Worm (Caenorhabditis elegans) whole organism, late embryonic: ENCODE measurements around the gene rab-39.
A peak's percentile ranks its signal among the peaks of the same experiment; 100 is the strongest.

Experiments
- C08G9.2 ChIP-seq: sonication (generic microtip); optimal IDR thresholded peaks from 2 replicates; lab custom pipeline; 2016; ENCODE audit warnings: mild to moderate bottlenecking, missing genetic modification characterization, moderate library complexity, missing compliant biosample characterization
- ama-1 ChIP-seq: fragments of 150-350 bp; optimal IDR thresholded peaks from 2 replicates; lab custom pipeline; 2014
- ceh-14 ChIP-seq: sonication (generic microtip); optimal IDR thresholded peaks from 2 replicates; lab custom pipeline; 2016; ENCODE audit warnings: missing genotype, missing genetic modification characterization, missing compliant biosample characterization
- ceh-18 ChIP-seq: sonication (generic microtip); optimal IDR thresholded peaks from 2 replicates; lab custom pipeline; 2016; ENCODE audit warnings: missing genetic modification characterization, missing compliant biosample characterization
- ceh-19 ChIP-seq: fragments of 200-800 bp; sonication (Bioruptor generic); optimal IDR thresholded peaks from 2 replicates; lab custom pipeline; 2018; ENCODE audit warnings: mild to moderate bottlenecking, missing genetic modification characterization, missing compliant biosample characterization
- ceh-2 ChIP-seq: sonication (generic microtip); optimal IDR thresholded peaks from 2 replicates; lab custom pipeline; 2016; ENCODE audit warnings: missing genotype, missing genetic modification characterization, missing compliant biosample characterization
- ceh-22 ChIP-seq: sonication (generic microtip); optimal IDR thresholded peaks from 2 replicates; lab custom pipeline; 2017; ENCODE audit warnings: missing biosample characterization, missing genetic modification characterization
- ceh-30 ChIP-seq: fragments of 150-350 bp; optimal IDR thresholded peaks from 2 replicates; lab custom pipeline; 2014; ENCODE audit warnings: missing biosample characterization, missing genetic modification characterization
- ceh-31 ChIP-seq: sonication (generic microtip); optimal IDR thresholded peaks from 2 replicates; lab custom pipeline; 2016; ENCODE audit warnings: missing genetic modification characterization, missing compliant biosample characterization
- ceh-34 ChIP-seq: sonication (generic microtip); optimal IDR thresholded peaks from 2 replicates; lab custom pipeline; 2016; ENCODE audit warnings: mild to moderate bottlenecking, missing genetic modification characterization, missing compliant biosample characterization
- ceh-45 ChIP-seq: fragments of 200-800 bp; sonication (Bioruptor generic); IDR thresholded peaks from 2 replicates; pipeline ENCODE4 v1.3.6; 2022; ENCODE audit warnings: missing genetic modification reagents, missing genetic modification characterization, missing compliant biosample characterization
- ceh-6 ChIP-seq: fragments of 200-800 bp; sonication (Bioruptor generic); optimal IDR thresholded peaks from 2 replicates; lab custom pipeline; 2018; ENCODE audit warnings: mild to moderate bottlenecking, missing genetic modification characterization, missing compliant biosample characterization
- che-1 ChIP-seq: sonication (generic microtip); optimal IDR thresholded peaks from 2 replicates; lab custom pipeline; 2016; ENCODE audit warnings: mild to moderate bottlenecking, missing genetic modification characterization, missing compliant biosample characterization
- eyg-1 ChIP-seq: sonication (generic microtip); optimal IDR thresholded peaks from 2 replicates; lab custom pipeline; 2016; ENCODE audit warnings: missing genotype, missing genetic modification characterization, missing compliant biosample characterization
- fax-1 ChIP-seq: sonication (generic microtip); optimal IDR thresholded peaks from 2 replicates; lab custom pipeline; 2016; ENCODE audit warnings: missing genotype, missing genetic modification characterization, missing compliant biosample characterization
- fkh-6 ChIP-seq: sonication (generic microtip); optimal IDR thresholded peaks from 2 replicates; lab custom pipeline; 2016; ENCODE audit warnings: missing genetic modification characterization, missing compliant biosample characterization
- gmeb-2 ChIP-seq: sonication (generic microtip); optimal IDR thresholded peaks from 2 replicates; lab custom pipeline; 2016; ENCODE audit warnings: missing genetic modification characterization, inconsistent platforms, missing compliant biosample characterization
- hlh-13 ChIP-seq: fragments of 200-800 bp; sonication (Bioruptor generic); optimal IDR thresholded peaks from 2 replicates; lab custom pipeline; 2018; ENCODE audit warnings: mild to moderate bottlenecking, missing genetic modification characterization, missing compliant biosample characterization
- hlh-6 ChIP-seq: sonication (generic microtip); optimal IDR thresholded peaks from 2 replicates; lab custom pipeline; 2016; ENCODE audit warnings: missing genotype, missing genetic modification characterization, missing compliant biosample characterization
- lim-6 ChIP-seq: sonication (generic microtip); optimal IDR thresholded peaks from 2 replicates; lab custom pipeline; 2016; ENCODE audit warnings: missing genetic modification characterization, missing compliant biosample characterization
- mec-3 ChIP-seq: sonication (generic microtip); optimal IDR thresholded peaks from 2 replicates; lab custom pipeline; 2016; ENCODE audit warnings: borderline replicate concordance, missing genetic modification characterization, missing compliant biosample characterization
- npax-4 ChIP-seq: sonication (generic microtip); optimal IDR thresholded peaks from 2 replicates; lab custom pipeline; 2016; ENCODE audit warnings: missing genetic modification characterization, missing compliant biosample characterization
- pat-9 ChIP-seq: fragments of 200-800 bp; sonication (Bioruptor generic); optimal IDR thresholded peaks from 2 replicates; lab custom pipeline; 2018; ENCODE audit warnings: mild to moderate bottlenecking, missing genetic modification characterization, moderate library complexity, missing compliant biosample characterization
- pax-1 ChIP-seq: fragments of 150-350 bp; optimal IDR thresholded peaks from 2 replicates; lab custom pipeline; 2014; ENCODE audit warnings: missing biosample characterization, missing genetic modification characterization
- ref-2 ChIP-seq: sonication (generic microtip); optimal IDR thresholded peaks from 2 replicates; lab custom pipeline; 2016; ENCODE audit warnings: missing genetic modification characterization, missing compliant biosample characterization
- sox-2 ChIP-seq: fragments of 200-800 bp; sonication (Bioruptor generic); IDR thresholded peaks from 2 replicates; pipeline ENCODE4 v1.3.6; 2022; ENCODE audit warnings: missing genetic modification reagents, missing genetic modification characterization, missing compliant biosample characterization
- sox-4 ChIP-seq: sonication (generic microtip); optimal IDR thresholded peaks from 2 replicates; lab custom pipeline; 2017; ENCODE audit warnings: mild to moderate bottlenecking, missing genetic modification characterization, inconsistent platforms, missing compliant biosample characterization
- tbx-2 ChIP-seq: sonication (generic microtip); optimal IDR thresholded peaks from 2 replicates; lab custom pipeline; 2016; ENCODE audit warnings: missing genetic modification characterization, missing compliant biosample characterization
- unc-3 ChIP-seq, 2 experiments: fragments of 200-800 bp in 1 of 2; sonication (Bioruptor generic) in 1 of 2; sonication (generic microtip) in 1 of 2; conservative IDR thresholded peaks in 1 of 2; optimal IDR thresholded peaks in 1 of 2; 2 replicates each; pipeline versions ENCODE4 v1.3.6 to Lab custom; 2016 to 2022; ENCODE audit warnings: missing compliant biosample characterization in 2 of 2, missing genetic modification characterization in 2 of 2, missing genetic modification reagents in 1 of 2
- unc-42 ChIP-seq: sonication (generic microtip); optimal IDR thresholded peaks from 2 replicates; lab custom pipeline; 2016; ENCODE audit warnings: missing genotype, missing genetic modification characterization, missing compliant biosample characterization
- unc-55 ChIP-seq: sonication (generic microtip); optimal IDR thresholded peaks from 2 replicates; lab custom pipeline; 2017; ENCODE audit warnings: missing biosample characterization, missing genetic modification reagents, missing genetic modification characterization
- zip-5 ChIP-seq: sonication (generic microtip); optimal IDR thresholded peaks from 2 replicates; lab custom pipeline; 2016; ENCODE audit warnings: missing genetic modification characterization, missing compliant biosample characterization

rab-39 gene

ce11 chrII:9315692-9316091, 7.0 kb downstream of the rab-39 start:
- TF ChIP-seq unc-42 (tag; lab: Kevin White, UChicago), result peak; percentile 44
- no peak for TF ChIP-seq fkh-6 (tag; lab: Kevin White, UChicago)
- peak; percentile 99 for TF ChIP-seq unc-55 (GFP tag; lab: Kevin White, UChicago)
- TF ChIP-seq ceh-2, result no peak
- TF ChIP-seq ref-2, result no peak
- TF ChIP-seq unc-3 (GFP tag; conservative IDR thresholded peaks at IDR 0.05; lab: Robert Waterston, UW), result no peak
- TF ChIP-seq unc-3 (tag; optimal IDR thresholded peaks at IDR 0.05; lab: Kevin White, UChicago), result no peak
- TF ChIP-seq ceh-18 (tag; lab: Kevin White, UChicago), result no peak
- no peak for TF ChIP-seq ceh-6

ce11 chrII:9314733-9315132, 8.0 kb downstream of the rab-39 start:
- TF ChIP-seq hlh-13 (GFP tag; lab: Kevin White, UChicago) (no peak), ceh-34 (tag; lab: Kevin White, UChicago) (peak; percentile 97)

ce11 chrII:9313335-9313734, 9.4 kb downstream of the rab-39 start:
- TF ChIP-seq ceh-2 (peak; percentile 34), ama-1 (no peak), ceh-30 (tag; lab: Kevin White, UChicago) (no peak), ref-2 (peak; percentile 48), unc-55 (GFP tag; lab: Kevin White, UChicago) (no peak), ceh-34 (tag; lab: Kevin White, UChicago) (peak; percentile 67), ceh-31 (peak; percentile 83), tbx-2 (tag; lab: Kevin White, UChicago) (no peak), zip-5 (tag; lab: Kevin White, UChicago) (no peak), sox-2 (GFP tag; lab: Robert Waterston, UW) (peak; percentile 73), npax-4 (tag; lab: Kevin White, UChicago) (no peak), ceh-19 (GFP tag; lab: Kevin White, UChicago) (peak; percentile 26), pax-1 (tag; lab: Kevin White, UChicago) (peak; percentile 93)

ce11 chrII:9311702-9312101, 11.0 kb downstream of the rab-39 start:
- TF ChIP-seq fax-1 (tag; lab: Kevin White, UChicago) (no peak), unc-42 (tag; lab: Kevin White, UChicago) (peak; percentile 88)

ce11 chrII:9310794-9311193, 11.9 kb downstream of the rab-39 start:
- TF ChIP-seq unc-42 (tag; lab: Kevin White, UChicago) (peak; percentile 48), eyg-1 (no peak)

ce11 chrII:9310204-9310603, 12.5 kb downstream of the rab-39 start, which contains the start of gene cam-1:
Gene cam-1, minus strand, starts transcription at chrII:9310304.
- TF ChIP-seq lim-6 (tag; lab: Kevin White, UChicago), result no peak
- TF ChIP-seq ceh-45, result no peak
- TF ChIP-seq pat-9, result no peak
- no peak for TF ChIP-seq che-1 (tag; lab: Kevin White, UChicago)
- TF ChIP-seq mec-3, result no peak
- no peak for TF ChIP-seq ceh-30 (tag; lab: Kevin White, UChicago)
- no peak for TF ChIP-seq sox-4 (tag; lab: Kevin White, UChicago)
- TF ChIP-seq ceh-22 (tag; lab: Kevin White, UChicago), result no peak
- TF ChIP-seq C08G9.2 (tag; lab: Kevin White, UChicago), result no peak
- TF ChIP-seq npax-4 (tag; lab: Kevin White, UChicago), result no peak
- TF ChIP-seq unc-3 (GFP tag; conservative IDR thresholded peaks at IDR 0.05; lab: Robert Waterston, UW), result no peak
- TF ChIP-seq unc-3 (tag; optimal IDR thresholded peaks at IDR 0.05; lab: Kevin White, UChicago), result no peak
- no peak for TF ChIP-seq hlh-6
- TF ChIP-seq ceh-14, result no peak
- TF ChIP-seq gmeb-2 (tag; lab: Kevin White, UChicago), result no peak
